Worm (Caenorhabditis elegans): ENCODE measurements around the gene dur-1.
A peak's percentile ranks its signal among the peaks of the same experiment; 100 is the strongest.
"Not testable (repeated sequence)": the region's sequence is repeated elsewhere in the genome, so short reads cannot be mapped to it uniquely, and the experiment has no call there.

The dur-1 gene

ce11 chrIV:9903608-9904007 lies 24.4 kb downstream of the dur-1 start, which contains the start of gene best-13:
Gene best-13 (plus strand): TSS chrIV:9903908.
- no peak for TF ChIP-seq ceh-44 (GFP tag; IDR thresholded peaks at IDR 0.05)
- TF ChIP-seq mxl-2 (GFP tag; conservative IDR thresholded peaks at IDR 0.05) = no peak
- TF ChIP-seq skn-1 (tag; optimal IDR thresholded peaks at IDR 0.05) = no peak
- TF ChIP-seq T20F7.1 (GFP tag; optimal IDR thresholded peaks at IDR 0.05) = no peak
- TF ChIP-seq nhr-28 (tag; optimal IDR thresholded peaks at IDR 0.05) = no peak

- peak; percentile 25 for TF ChIP-seq fkh-10 (GFP tag; optimal IDR thresholded peaks at IDR 0.05)
- TF ChIP-seq ceh-62 (tag; optimal IDR thresholded peaks at IDR 0.05) = no peak
- TF ChIP-seq php-3 (GFP tag; IDR thresholded peaks at IDR 0.05) = no peak
- TF ChIP-seq ces-1 (GFP tag; optimal IDR thresholded peaks at IDR 0.05) = peak; percentile 61
- peak; percentile 65 for TF ChIP-seq mes-2 (tag; optimal IDR thresholded peaks at IDR 0.05; ENCODE audit: poor library complexity, severe bottlenecking)
- TF ChIP-seq hlh-30 (tag; optimal IDR thresholded peaks at IDR 0.05; ENCODE audit: insufficient read depth) = no peak
- TF ChIP-seq dmd-6 (GFP tag; IDR thresholded peaks at IDR 0.05) = 0 out of 2 replicates have a peak, but pooled peaks have one; percentile 5
- TF ChIP-seq tra-1 (GFP tag; IDR thresholded peaks at IDR 0.05) = no peak
Measured at ce11 chrIV:9899227-9899626, 28.8 kb downstream of the dur-1 start.

ce11 chrIV:9898712-9899111 lies 29.3 kb downstream of the dur-1 start, which contains the start of gene tbc-3:
Gene tbc-3 (plus strand): TSS chrIV:9899012.
- TF ChIP-seq dmd-6 (GFP tag; IDR thresholded peaks at IDR 0.05) (0 out of 2 replicates have a peak, but pooled peaks have one; percentile 4), lim-7 (GFP tag; IDR thresholded peaks at IDR 0.05) (no peak), F49E8.2 (tag; optimal IDR thresholded peaks at IDR 0.05; ENCODE audit: borderline replicate concordance) (no peak), daf-12 (tag; optimal IDR thresholded peaks at IDR 0.05) (no peak), aha-1 (tag) (peak; percentile 58)

ce11 chrIV:9895088-9895487 lies 32.9 kb downstream of the dur-1 start, which contains the start of gene ssp-32:
Gene ssp-32 (plus strand): TSS chrIV:9895388.
- TF ChIP-seq mes-2 (tag; optimal IDR thresholded peaks at IDR 0.05; ENCODE audit: poor library complexity, severe bottlenecking) (no peak), gei-8 (GFP tag; optimal IDR thresholded peaks at IDR 0.05) (no peak), dmd-9 (GFP tag; IDR thresholded peaks at IDR 0.05) (no peak), Y105C5A.15 (GFP tag; IDR thresholded peaks at IDR 0.05) (no peak), tag-97 (GFP tag; IDR thresholded peaks at IDR 0.05) (no peak), ceh-44 (GFP tag; IDR thresholded peaks at IDR 0.05) (no peak), daf-19 (GFP tag; conservative IDR thresholded peaks at IDR 0.05) (no peak), mdl-1 (tag; optimal IDR thresholded peaks at IDR 0.05) (no peak), hif-1 (tag; optimal IDR thresholded peaks at IDR 0.05) (no peak), spr-1 (tag; optimal IDR thresholded peaks at IDR 0.05) (no peak), zip-11 (GFP tag; IDR thresholded peaks at IDR 0.05) (no peak), lin-38 (GFP tag; IDR thresholded peaks at IDR 0.05) (no peak), lim-7 (GFP tag; IDR thresholded peaks at IDR 0.05) (no peak)

- TF ChIP-seq F26F4.8 (GFP tag; conservative IDR thresholded peaks at IDR 0.05) = 0 out of 2 replicates have a peak, but pooled peaks have one; percentile 57
Measured at ce11 chrIV:9894331-9894730, 33.7 kb downstream of the dur-1 start, which contains the start of gene msp-77. Gene msp-77 (plus strand): TSS chrIV:9894631.

ce11 chrIV:9893649-9894048 lies 34.4 kb downstream of the dur-1 start, which contains the start of gene sss-1:
Gene sss-1 (minus strand): TSS chrIV:9893749.
- TF ChIP-seq arid-1 (GFP tag; conservative IDR thresholded peaks at IDR 0.05); daf-19 (GFP tag; conservative IDR thresholded peaks at IDR 0.05); ztf-7 (tag; optimal IDR thresholded peaks at IDR 0.05): not testable (repeated sequence)
